Worm (Caenorhabditis elegans) whole organism, L3 larva: Measurements from ENCODE around the gene mcat-1.

ENCODE experiments used
- aly-2 ChIP-seq: fragments of 150-350 bp; optimal IDR thresholded peaks from 2 replicates; lab custom pipeline; 2014; ENCODE audit warnings: missing biosample characterization, missing genetic modification characterization
- ceh-82 ChIP-seq: fragments of 150-350 bp; optimal IDR thresholded peaks from 2 replicates; lab custom pipeline; 2014; ENCODE audit warnings: missing biosample characterization, missing genetic modification characterization
- egl-5 ChIP-seq: fragments of 150-350 bp; optimal IDR thresholded peaks from 2 replicates; lab custom pipeline; 2017; ENCODE audit warnings: missing biosample characterization, missing genetic modification reagents, missing genetic modification characterization, inconsistent platforms
- elt-2 ChIP-seq: sonication (generic microtip); optimal IDR thresholded peaks from 2 replicates; lab custom pipeline; 2016; ENCODE audit warnings: missing genetic modification reagents, mild to moderate bottlenecking, missing genetic modification characterization, missing compliant biosample characterization
- fos-1 ChIP-seq: fragments of 150-350 bp; optimal IDR thresholded peaks from 2 replicates; lab custom pipeline; 2014; ENCODE audit warnings: missing biosample characterization, missing genetic modification characterization
- jun-1 ChIP-seq: fragments of 150-350 bp; optimal IDR thresholded peaks from 2 replicates; lab custom pipeline; 2014; ENCODE audit warnings: missing biosample characterization, missing genetic modification reagents, missing genetic modification characterization
- lin-15B ChIP-seq: fragments of 150-350 bp; optimal IDR thresholded peaks from 2 replicates; lab custom pipeline; 2014; ENCODE audit warnings: missing biosample characterization, missing genetic modification characterization
- mdl-1 ChIP-seq: fragments of 150-350 bp; optimal IDR thresholded peaks from 2 replicates; lab custom pipeline; 2014; ENCODE audit warnings: missing biosample characterization, missing genetic modification characterization
- nhr-67 ChIP-seq: fragments of 150-350 bp; optimal IDR thresholded peaks from 2 replicates; lab custom pipeline; 2014; ENCODE audit warnings: missing biosample characterization, missing genetic modification characterization
- nhr-76 ChIP-seq: fragments of 150-350 bp; sonication (generic microtip); optimal IDR thresholded peaks from 5 replicates; lab custom pipeline; 2014; ENCODE audit warnings: missing biosample characterization, missing genetic modification characterization
- pqm-1 ChIP-seq: fragments of 150-350 bp; optimal IDR thresholded peaks from 2 replicates; lab custom pipeline; 2017; ENCODE audit warnings: missing biosample characterization, missing genetic modification characterization, inconsistent platforms
- zag-1 ChIP-seq: fragments of 150-350 bp; optimal IDR thresholded peaks from 2 replicates; lab custom pipeline; 2014; ENCODE audit warnings: missing biosample characterization, missing genetic modification characterization

ce11 chrII:124904-125303 is 33.6 kb upstream of the mcat-1 start, which contains the start of gene nmur-2:
- TF ChIP-seq nhr-67 (tag; lab: Kevin White, UChicago) (no peak), egl-5 (no peak), fos-1 (no peak), lin-15B (tag; lab: Kevin White, UChicago) (no peak), nhr-76 (no peak), pqm-1 (tag; lab: Kevin White, UChicago) (no peak), zag-1 (tag; lab: Kevin White, UChicago) (no peak), aly-2 (no peak), elt-2 (tag; lab: Kevin White, UChicago) (no peak), jun-1 (no peak), ceh-82 (tag; lab: Kevin White, UChicago) (no peak), mdl-1 (tag; lab: Kevin White, UChicago) (no peak)
